Fruit fly (Drosophila melanogaster) whole organism, prepupa: ENCODE data around the gene RhoGAP18B.

Experiments
- Blimp-1 ChIP-seq: fragments of 200-800 bp; sonication (Bioruptor generic); optimal IDR thresholded peaks from 3 replicates; lab custom pipeline; 2017; ENCODE audit warnings: missing biosample characterization, missing genetic modification characterization, mild to moderate bottlenecking, moderate library complexity, missing genetic modification reagents
- CG10631 ChIP-seq: fragments of 200-800 bp; sonication (Bioruptor generic); optimal IDR thresholded peaks from 2 replicates; lab custom pipeline; 2016; ENCODE audit warnings: missing biosample characterization, missing genetic modification characterization
- CG11294 ChIP-seq: fragments of 200-800 bp; sonication (Bioruptor generic); IDR thresholded peaks from 2 replicates; pipeline ENCODE4 v1.3.6; 2022; ENCODE audit warnings: missing biosample characterization, missing genetic modification characterization
- CG11762 ChIP-seq: fragments of 200-800 bp; sonication (Bioruptor generic); optimal IDR thresholded peaks from 3 replicates; lab custom pipeline; 2016; ENCODE audit warnings: missing biosample characterization, missing genetic modification characterization; ENCODE audit not compliant: insufficient read depth
- CG11902 ChIP-seq: fragments of 200-800 bp; sonication (Bioruptor generic); optimal IDR thresholded peaks from 3 replicates; lab custom pipeline; 2016; ENCODE audit warnings: missing biosample characterization, missing genetic modification characterization
- CG15336 ChIP-seq: fragments of 200-800 bp; sonication (Bioruptor generic); IDR thresholded peaks from 2 replicates; pipeline ENCODE4 v1.3.6; 2022; ENCODE audit warnings: missing biosample characterization, missing genetic modification characterization
- CG1621 ChIP-seq: fragments of 200-800 bp; sonication (Bioruptor generic); optimal IDR thresholded peaks from 3 replicates; lab custom pipeline; 2018; ENCODE audit warnings: missing biosample characterization, mild to moderate bottlenecking, missing genetic modification characterization
- CG31627 ChIP-seq: fragments of 200-800 bp; sonication (Bioruptor generic); optimal IDR thresholded peaks from 3 replicates; lab custom pipeline; 2016; ENCODE audit warnings: missing biosample characterization, missing genetic modification characterization
- CG32006 ChIP-seq: fragments of 200-800 bp; sonication (Bioruptor generic); optimal IDR thresholded peaks from 3 replicates; lab custom pipeline; 2017; ENCODE audit warnings: missing biosample characterization, mild to moderate bottlenecking, missing genetic modification characterization
- CG34406 ChIP-seq: fragments of 200-800 bp; sonication (Bioruptor generic); optimal IDR thresholded peaks from 3 replicates; lab custom pipeline; 2016; ENCODE audit warnings: missing biosample characterization, missing genetic modification characterization
- CG6163 ChIP-seq: fragments of 200-800 bp; sonication (Bioruptor generic); IDR thresholded peaks from 3 replicates; pipeline ENCODE4 v1.3.6; 2022; ENCODE audit warnings: missing biosample characterization, missing genetic modification characterization
- CG6276 ChIP-seq: fragments of 200-800 bp; sonication (Bioruptor generic); optimal IDR thresholded peaks from 2 replicates; lab custom pipeline; 2017; ENCODE audit warnings: missing biosample characterization, mild to moderate bottlenecking, missing genetic modification characterization
- CG6808 ChIP-seq: fragments of 200-800 bp; sonication (Bioruptor generic); optimal IDR thresholded peaks from 3 replicates; lab custom pipeline; 2017; ENCODE audit warnings: missing biosample characterization, missing genetic modification characterization, mild to moderate bottlenecking, moderate library complexity, missing genetic modification reagents
- CG6854 ChIP-seq: fragments of 200-800 bp; sonication (Bioruptor generic); optimal IDR thresholded peaks from 2 replicates; lab custom pipeline; 2017; ENCODE audit warnings: missing biosample characterization, mild to moderate bottlenecking, missing genetic modification characterization
- CG8319 ChIP-seq: fragments of 200-800 bp; sonication (Bioruptor generic); optimal IDR thresholded peaks from 3 replicates; lab custom pipeline; 2016; ENCODE audit warnings: missing biosample characterization, missing genetic modification characterization
- CG8632 ChIP-seq: fragments of 200-800 bp; sonication (Bioruptor generic); optimal IDR thresholded peaks from 3 replicates; lab custom pipeline; 2016; ENCODE audit warnings: missing biosample characterization, missing genetic modification characterization
- CG9139 ChIP-seq: fragments of 200-800 bp; sonication (Bioruptor generic); optimal IDR thresholded peaks from 3 replicates; lab custom pipeline; 2017; ENCODE audit warnings: missing biosample characterization, mild to moderate bottlenecking, missing genetic modification characterization
- Eip75B ChIP-seq: fragments of 200-800 bp; sonication (Bioruptor generic); optimal IDR thresholded peaks from 3 replicates; lab custom pipeline; 2016; ENCODE audit warnings: missing biosample characterization, missing genetic modification characterization
- Eip78C ChIP-seq: fragments of 200-800 bp; sonication (Bioruptor generic); peaks from one replicate; lab custom pipeline; 2016; ENCODE audit warnings: missing biosample characterization, missing genetic modification characterization
- Ets96B ChIP-seq: fragments of 200-800 bp; optimal IDR thresholded peaks from 2 replicates; lab custom pipeline; 2019; ENCODE audit warnings: missing biosample characterization, mild to moderate bottlenecking, missing genetic modification characterization, moderate library complexity
- Hr38 ChIP-seq: sonication (Bioruptor generic); optimal IDR thresholded peaks from 2 replicates; lab custom pipeline; 2016; ENCODE audit warnings: missing biosample characterization, missing genetic modification characterization
- Hr39 ChIP-seq: fragments of 200-800 bp; sonication (Bioruptor generic); optimal IDR thresholded peaks from 2 replicates; lab custom pipeline; 2016; ENCODE audit warnings: missing biosample characterization, missing genetic modification characterization
- Lpt ChIP-seq: fragments of 200-800 bp; sonication (Bioruptor generic); optimal IDR thresholded peaks from 3 replicates; lab custom pipeline; 2016; ENCODE audit warnings: missing biosample characterization, missing genetic modification characterization
- Met ChIP-seq: fragments of 200-800 bp; sonication (Bioruptor generic); optimal IDR thresholded peaks from 3 replicates; lab custom pipeline; 2016; ENCODE audit warnings: missing biosample characterization, missing genetic modification characterization
- Smox ChIP-seq: fragments of 200-800 bp; sonication (Bioruptor generic); optimal IDR thresholded peaks from 3 replicates; lab custom pipeline; 2016; ENCODE audit warnings: missing biosample characterization, missing genetic modification characterization
- Sox102F ChIP-seq: fragments of 200-800 bp; sonication (Bioruptor generic); optimal IDR thresholded peaks from 2 replicates; lab custom pipeline; 2016; ENCODE audit warnings: missing biosample characterization, mild to moderate bottlenecking, missing genetic modification characterization
- Sox14 ChIP-seq: fragments of 200-800 bp; sonication (Bioruptor generic); optimal IDR thresholded peaks from 3 replicates; lab custom pipeline; 2016; ENCODE audit warnings: missing biosample characterization, missing genetic modification characterization
- cyc ChIP-seq: fragments of 200-800 bp; sonication (Bioruptor generic); optimal IDR thresholded peaks from 3 replicates; lab custom pipeline; 2016; ENCODE audit warnings: missing biosample characterization, missing genetic modification characterization
- dsx ChIP-seq: fragments of 200-800 bp; optimal IDR thresholded peaks from 3 replicates; lab custom pipeline; 2019; ENCODE audit warnings: missing biosample characterization, mild to moderate bottlenecking, missing genetic modification characterization, moderate library complexity; ENCODE audit not compliant: poor library complexity, severe bottlenecking
- esn ChIP-seq: fragments of 200-800 bp; sonication (Bioruptor generic); optimal IDR thresholded peaks from 2 replicates; lab custom pipeline; 2016; ENCODE audit warnings: missing biosample characterization, mild to moderate bottlenecking, missing genetic modification characterization, moderate library complexity
- fd59A ChIP-seq: fragments of 200-800 bp; sonication (Bioruptor generic); optimal IDR thresholded peaks from 2 replicates; lab custom pipeline; 2017; ENCODE audit warnings: missing biosample characterization, mild to moderate bottlenecking, missing genetic modification characterization, missing genetic modification reagents
- fd85E ChIP-seq: fragments of 200-800 bp; sonication (Bioruptor generic); optimal IDR thresholded peaks from 3 replicates; lab custom pipeline; 2016; ENCODE audit warnings: missing biosample characterization, missing genetic modification characterization
- fkh ChIP-seq: fragments of 200-800 bp; sonication (Bioruptor generic); optimal IDR thresholded peaks from 3 replicates; lab custom pipeline; 2017; ENCODE audit warnings: missing biosample characterization, mild to moderate bottlenecking, missing genetic modification characterization, moderate library complexity
- lz ChIP-seq: fragments of 200-800 bp; sonication (Bioruptor generic); optimal IDR thresholded peaks from 3 replicates; lab custom pipeline; 2016; ENCODE audit warnings: missing biosample characterization, missing genetic modification characterization
- net ChIP-seq: fragments of 200-800 bp; sonication (Bioruptor generic); optimal IDR thresholded peaks from 3 replicates; lab custom pipeline; 2016; ENCODE audit warnings: missing biosample characterization, missing genetic modification characterization
- ss ChIP-seq, 2 experiments: fragments of 200-800 bp; sonication (Bioruptor generic); optimal IDR thresholded peaks; 2 replicates in 1 of 2; 3 replicates in 1 of 2; lab custom pipeline; 2017 to 2018; ENCODE audit warnings: mild to moderate bottlenecking in 2 of 2, missing biosample characterization in 2 of 2, missing genetic modification characterization in 2 of 2, moderate library complexity in 1 of 2
- topi ChIP-seq: fragments of 200-800 bp; sonication (Bioruptor generic); optimal IDR thresholded peaks from 3 replicates; lab custom pipeline; 2016; ENCODE audit warnings: missing biosample characterization, missing genetic modification characterization
- vri ChIP-seq: fragments of 200-800 bp; sonication (Bioruptor generic); optimal IDR thresholded peaks from 3 replicates; lab custom pipeline; 2016; ENCODE audit warnings: missing biosample characterization, mild to moderate bottlenecking, missing genetic modification characterization

The RhoGAP18B gene

dm6 chrX:19208014-19208413 lies 41.1 kb upstream of the RhoGAP18B start, which contains the start of gene Ulp1:
TSS of gene Ulp1 (minus strand) at chrX:19208187.
- no peak for TF ChIP-seq Eip78C (GFP tag; lab: Kevin White, UChicago)
- no peak for TF ChIP-seq net (GFP tag; lab: Kevin White, UChicago)
- TF ChIP-seq topi (GFP tag; lab: Kevin White, UChicago), result no peak
- no peak for TF ChIP-seq CG6276 (GFP tag; lab: Kevin White, UChicago)
- peak; percentile 51 for TF ChIP-seq Sox14 (GFP tag; lab: Kevin White, UChicago)
- TF ChIP-seq Hr38, result no peak
- peak; percentile 2 for TF ChIP-seq CG31627 (GFP tag; lab: Kevin White, UChicago)
- no peak for TF ChIP-seq fd59A (GFP tag; lab: Kevin White, UChicago)
- TF ChIP-seq cyc (GFP tag; lab: Kevin White, UChicago), result no peak
- no peak for TF ChIP-seq CG9139
- no peak for TF ChIP-seq CG11762 (GFP tag; lab: Kevin White, UChicago)
- no peak for TF ChIP-seq CG34406
- TF ChIP-seq CG15336 (GFP tag; lab: Robert Waterston, UW), result 0 out of 2 replicates have a peak, but pooled peaks have one; percentile 15
- no peak for TF ChIP-seq vri (GFP tag; lab: Kevin White, UChicago)
- TF ChIP-seq Eip75B, result no peak
- TF ChIP-seq Hr39 (GFP tag; lab: Kevin White, UChicago), result no peak
- TF ChIP-seq CG32006 (GFP tag; lab: Kevin White, UChicago), result no peak
- no peak for TF ChIP-seq Met
- peak; percentile 17 for TF ChIP-seq CG6854 (GFP tag; lab: Kevin White, UChicago)
- TF ChIP-seq Lpt (GFP tag; lab: Kevin White, UChicago), result no peak
- TF ChIP-seq CG8632 (GFP tag; lab: Kevin White, UChicago), result no peak
- TF ChIP-seq dsx, result no peak
- TF ChIP-seq CG6808 (GFP tag; lab: Kevin White, UChicago), result no peak
- no peak for TF ChIP-seq CG8319 (GFP tag; lab: Kevin White, UChicago)
- no peak for TF ChIP-seq lz (GFP tag; lab: Kevin White, UChicago)

- TF ChIP-seq esn (GFP tag; lab: Kevin White, UChicago), result no peak
- TF ChIP-seq CG10631, result no peak
- no peak for TF ChIP-seq lz (GFP tag; lab: Kevin White, UChicago)
- TF ChIP-seq CG11902 (GFP tag; lab: Kevin White, UChicago), result no peak
- TF ChIP-seq Blimp-1 (GFP tag; lab: Kevin White, UChicago), result no peak
- no peak for TF ChIP-seq Sox102F (GFP tag; lab: Kevin White, UChicago)
- no peak for TF ChIP-seq CG11762 (GFP tag; lab: Kevin White, UChicago)
- TF ChIP-seq Smox (GFP tag; lab: Kevin White, UChicago), result no peak
These were observed 34.7 kb upstream of the RhoGAP18B start, which contains the start of gene CG7990 for dm6 chrX:19201630-19202029. TSS of gene CG7990 (minus strand) at chrX:19201979.

dm6 chrX:19193336-19193735 lies 26.5 kb upstream of the RhoGAP18B start, which contains the start of the genes CG7914 and CG14194:
TSS of gene CG7914 (minus strand) at chrX:19193448.
TSS of gene CG14194 (plus strand) at chrX:19193555.
- TF ChIP-seq Hr38, result no peak
- peak; percentile 53 for TF ChIP-seq CG1621 (tag; lab: Kevin White, UChicago)
- TF ChIP-seq Ets96B, result no peak
- peak in 1 of 2 experiments; percentile 9 for TF ChIP-seq ss (GFP tag; optimal IDR thresholded peaks at IDR 0.05; lab: Kevin White, UChicago)
- peak; percentile 39; the same call in 2 of the 3 replicates for TF ChIP-seq CG6163 (GFP tag; lab: Robert Waterston, UW)
- TF ChIP-seq Sox14 (GFP tag; lab: Kevin White, UChicago), result peak; percentile 75
- TF ChIP-seq fkh (GFP tag; lab: Kevin White, UChicago), result peak; percentile 68

dm6 chrX:19191597-19191996 lies 24.7 kb upstream of the RhoGAP18B start:
- no peak for TF ChIP-seq CG11902 (GFP tag; lab: Kevin White, UChicago)
- TF ChIP-seq CG32006 (GFP tag; lab: Kevin White, UChicago), result no peak
- no peak for TF ChIP-seq Hr38
- TF ChIP-seq CG6276 (GFP tag; lab: Kevin White, UChicago), result no peak
- TF ChIP-seq fd85E, result no peak
- no peak for TF ChIP-seq CG11294 (GFP tag; lab: Robert Waterston, UW)
- no peak for TF ChIP-seq CG6163 (GFP tag; lab: Robert Waterston, UW)
